Worm (Caenorhabditis elegans) whole organism, mixed stage, embryonic: ENCODE measurements around the gene ram-5.

Experiments used
- snpc-4 ChIP-seq: fragments of 150-350 bp; optimal IDR thresholded peaks from 2 replicates; lab custom pipeline; 2014; ENCODE audit warnings: missing biosample characterization, missing genetic modification characterization
- sptf-1 ChIP-seq: sonication (generic microtip); optimal IDR thresholded peaks from 2 replicates; lab custom pipeline; 2017; ENCODE audit warnings: mild to moderate bottlenecking, missing genetic modification characterization, moderate library complexity, missing compliant biosample characterization

DNA sequence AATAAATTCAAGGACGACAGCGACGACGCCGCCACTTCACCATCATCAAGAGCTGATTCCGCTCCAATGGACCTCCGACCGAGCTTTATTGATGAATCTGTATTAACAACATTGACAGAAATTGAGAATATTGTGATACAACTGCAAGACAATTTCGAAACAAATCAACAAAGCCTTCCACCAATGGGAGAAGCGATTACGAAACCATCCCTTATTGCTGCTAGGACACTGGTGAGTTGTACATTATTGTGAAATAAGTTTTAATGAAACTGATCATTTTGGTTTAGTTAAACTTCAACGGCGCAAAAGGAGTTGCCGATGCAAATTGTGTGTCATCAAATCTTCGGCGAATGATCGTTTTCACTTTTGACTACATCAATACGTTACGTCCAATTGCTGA lies 9.1 kb downstream of the ram-5 start:
- TF ChIP-seq snpc-4 (tag; lab: Kevin White, UChicago) (no peak), sptf-1 (tag; lab: Kevin White, UChicago) (no peak)
